Worm (Caenorhabditis elegans) whole organism, L4/young adult: ENCODE data around the gene srv-3.

Experiments used
- W03F9.2 ChIP-seq: fragments of 150-350 bp; optimal IDR thresholded peaks from 2 replicates; lab custom pipeline; 2014; ENCODE audit warnings: missing biosample characterization, missing genetic modification characterization
- dao-5 ChIP-seq: sonication (generic microtip); optimal IDR thresholded peaks from 2 replicates; lab custom pipeline; 2016; ENCODE audit warnings: missing genotype, missing genetic modification characterization, moderate library complexity, missing compliant biosample characterization
- him-1 ChIP-seq: sonication (generic microtip); optimal IDR thresholded peaks from 2 replicates; lab custom pipeline; 2016; ENCODE audit warnings: missing genotype, missing genetic modification reagents, missing genetic modification characterization, missing compliant biosample characterization

The srv-3 gene

ce11 chrV:19708849-19709248 lies at the start of gene srv-3:
srv-3 (minus strand) TSS chrV:19708949.
- TF ChIP-seq W03F9.2 (tag; lab: Kevin White, UChicago): no peak
- no peak for TF ChIP-seq dao-5 (tag; lab: Kevin White, UChicago)
- no peak for TF ChIP-seq him-1 (tag; lab: Kevin White, UChicago)

- TF ChIP-seq W03F9.2 (tag; lab: Kevin White, UChicago) (no peak), dao-5 (tag; lab: Kevin White, UChicago) (no peak), him-1 (tag; lab: Kevin White, UChicago) (no peak)
Measured at ce11 chrV:19756253-19756652, 47.5 kb upstream of the srv-3 start, which contains the start of gene W04E12.9. W04E12.9 (plus strand) TSS chrV:19756553.

ce11 chrV:19755260-19755659 lies 46.5 kb upstream of the srv-3 start, which contains the start of gene clec-50:
clec-50 (minus strand) TSS chrV:19755368.
- no peak for TF ChIP-seq W03F9.2 (tag; lab: Kevin White, UChicago)
- no peak for TF ChIP-seq dao-5 (tag; lab: Kevin White, UChicago)
- TF ChIP-seq him-1 (tag; lab: Kevin White, UChicago): no peak

ce11 chrV:19754331-19754730 lies 45.6 kb upstream of the srv-3 start:
- no peak for TF ChIP-seq W03F9.2 (tag; lab: Kevin White, UChicago)
- no peak for TF ChIP-seq him-1 (tag; lab: Kevin White, UChicago)
- no peak for TF ChIP-seq dao-5 (tag; lab: Kevin White, UChicago)

ce11 chrV:19752879-19753278 lies 44.1 kb upstream of the srv-3 start:
- TF ChIP-seq him-1 (tag; lab: Kevin White, UChicago): no peak
- no peak for TF ChIP-seq dao-5 (tag; lab: Kevin White, UChicago)
- TF ChIP-seq W03F9.2 (tag; lab: Kevin White, UChicago): no peak

- no peak for TF ChIP-seq dao-5 (tag; lab: Kevin White, UChicago)
- TF ChIP-seq him-1 (tag; lab: Kevin White, UChicago): no peak
- TF ChIP-seq W03F9.2 (tag; lab: Kevin White, UChicago): no peak
Measured at ce11 chrV:19751124-19751523, 42.4 kb upstream of the srv-3 start, which contains the start of gene clec-49. clec-49 (minus strand) TSS chrV:19751226.

ce11 chrV:19747144-19747543 lies 38.4 kb upstream of the srv-3 start:
- no peak for TF ChIP-seq dao-5 (tag; lab: Kevin White, UChicago)
- TF ChIP-seq him-1 (tag; lab: Kevin White, UChicago): no peak
- TF ChIP-seq W03F9.2 (tag; lab: Kevin White, UChicago): no peak

- no peak for TF ChIP-seq him-1 (tag; lab: Kevin White, UChicago)
- no peak for TF ChIP-seq W03F9.2 (tag; lab: Kevin White, UChicago)
Measured at ce11 chrV:19745852-19746251, 37.1 kb upstream of the srv-3 start, which contains the start of gene W04E12.5. W04E12.5 (plus strand) TSS chrV:19746152.

- TF ChIP-seq him-1 (tag; lab: Kevin White, UChicago) (no peak), dao-5 (tag; lab: Kevin White, UChicago) (no peak), W03F9.2 (tag; lab: Kevin White, UChicago) (no peak)
Measured at ce11 chrV:19744210-19744609, 35.5 kb upstream of the srv-3 start.

- TF ChIP-seq him-1 (tag; lab: Kevin White, UChicago) (no peak), dao-5 (tag; lab: Kevin White, UChicago) (no peak), W03F9.2 (tag; lab: Kevin White, UChicago) (no peak)
Measured at ce11 chrV:19743794-19744193, 35.0 kb upstream of the srv-3 start.

ce11 chrV:19743305-19743704 lies 34.6 kb upstream of the srv-3 start, which contains the start of gene W04E12.4:
W04E12.4 (plus strand) TSS chrV:19743605.
- TF ChIP-seq dao-5 (tag; lab: Kevin White, UChicago): no peak
- TF ChIP-seq W03F9.2 (tag; lab: Kevin White, UChicago): no peak
- TF ChIP-seq him-1 (tag; lab: Kevin White, UChicago): no peak

- TF ChIP-seq dao-5 (tag; lab: Kevin White, UChicago) (no peak), him-1 (tag; lab: Kevin White, UChicago) (no peak), W03F9.2 (tag; lab: Kevin White, UChicago) (no peak)
Measured at ce11 chrV:19741651-19742050, 32.9 kb upstream of the srv-3 start, which contains the start of gene W04E12.3. W04E12.3 (plus strand) TSS chrV:19741951.

- TF ChIP-seq him-1 (tag; lab: Kevin White, UChicago) (no peak), dao-5 (tag; lab: Kevin White, UChicago) (no peak), W03F9.2 (tag; lab: Kevin White, UChicago) (no peak)
Measured at ce11 chrV:19741034-19741433, 32.3 kb upstream of the srv-3 start, which contains the start of gene W04E12.2. W04E12.2 (minus strand) TSS chrV:19741134.

ce11 chrV:19738117-19738516 lies 29.4 kb upstream of the srv-3 start, which contains the start of gene fbxa-131:
fbxa-131 (plus strand) TSS chrV:19738417.
- TF ChIP-seq W03F9.2 (tag; lab: Kevin White, UChicago) (no peak), him-1 (tag; lab: Kevin White, UChicago) (no peak), dao-5 (tag; lab: Kevin White, UChicago) (no peak)
